Worm (Caenorhabditis elegans) whole organism, L2 larva: ENCODE data around the gene F49C5.5.

ENCODE experiments used
- R02D3.7 ChIP-seq: fragments of 150-350 bp; optimal IDR thresholded peaks from 2 replicates; lab custom pipeline; 2014; ENCODE audit warnings: missing biosample characterization, missing genetic modification characterization
- ceh-16 ChIP-seq: fragments of 150-350 bp; optimal IDR thresholded peaks from 2 replicates; lab custom pipeline; 2014; ENCODE audit warnings: missing biosample characterization, missing genetic modification characterization
- nhr-10 ChIP-seq: sonication (generic microtip); optimal IDR thresholded peaks from 2 replicates; lab custom pipeline; 2017; ENCODE audit warnings: missing biosample characterization, missing genetic modification characterization
- nhr-11 ChIP-seq: fragments of 150-350 bp; optimal IDR thresholded peaks from 2 replicates; lab custom pipeline; 2014; ENCODE audit warnings: missing biosample characterization, missing genetic modification characterization
- nhr-12 ChIP-seq: fragments of 150-350 bp; optimal IDR thresholded peaks from 2 replicates; lab custom pipeline; 2014; ENCODE audit warnings: missing biosample characterization, missing genetic modification characterization
- nhr-237 ChIP-seq: fragments of 150-350 bp; optimal IDR thresholded peaks from 2 replicates; lab custom pipeline; 2014; ENCODE audit warnings: missing biosample characterization, missing genetic modification characterization
- snpc-4 ChIP-seq: fragments of 150-350 bp; optimal IDR thresholded peaks from 2 replicates; lab custom pipeline; 2014; ENCODE audit warnings: missing biosample characterization, missing genetic modification characterization

- TF ChIP-seq nhr-237 (tag; lab: Kevin White, UChicago), result no peak
- TF ChIP-seq R02D3.7 (tag; lab: Kevin White, UChicago), result no peak
- TF ChIP-seq nhr-11 (tag; lab: Kevin White, UChicago), result no peak
- TF ChIP-seq snpc-4 (tag; lab: Kevin White, UChicago), result no peak
- TF ChIP-seq nhr-12 (tag; lab: Kevin White, UChicago), result no peak
- TF ChIP-seq nhr-10 (tag; lab: Kevin White, UChicago), result no peak
- no peak for TF ChIP-seq ceh-16 (tag; lab: Kevin White, UChicago)
Measured at ce11 chrII:12547547-12547946, 1.2 kb upstream of the F49C5.5 start, which contains the start of gene F49C5.16.
